Worm (Caenorhabditis elegans) whole organism, young adult: ENCODE data around the gene R160.5.

ENCODE experiments used
- C17E4.6 ChIP-seq: fragments of 200-800 bp; sonication (Bioruptor generic); IDR thresholded peaks from 2 replicates; pipeline ENCODE4 v1.3.6; 2022; ENCODE audit warnings: missing genetic modification reagents, missing genetic modification characterization, missing compliant biosample characterization
- F55B11.4 ChIP-seq: sonication (generic microtip); optimal IDR thresholded peaks from 2 replicates; lab custom pipeline; 2016; ENCODE audit warnings: missing compliant biosample characterization, missing genetic modification characterization, borderline replicate concordance; ENCODE audit not compliant: insufficient read depth
- K11D2.4 ChIP-seq: fragments of 200-800 bp; sonication (Bioruptor generic); IDR thresholded peaks from 2 replicates; pipeline ENCODE4 v1.3.6; 2022; ENCODE audit warnings: missing genetic modification reagents, missing genetic modification characterization, missing compliant biosample characterization
- K12H6.12 ChIP-seq: fragments of 200-800 bp; sonication (Bioruptor generic); optimal IDR thresholded peaks from 2 replicates; lab custom pipeline; 2018; ENCODE audit warnings: mild to moderate bottlenecking, missing genetic modification characterization, missing compliant biosample characterization
- Y67H2A.10 ChIP-seq: fragments of 200-800 bp; sonication (Bioruptor generic); conservative IDR thresholded peaks from 2 replicates; pipeline ENCODE4 v1.3.6; 2022; ENCODE audit warnings: missing genetic modification reagents, missing genetic modification characterization, missing compliant biosample characterization
- Y79H2A.3 ChIP-seq: fragments of 200-800 bp; sonication (Bioruptor generic); conservative IDR thresholded peaks from 2 replicates; pipeline ENCODE4 v1.3.6; 2022; ENCODE audit warnings: missing genetic modification reagents, missing genetic modification characterization, missing compliant biosample characterization
- aptf-3 ChIP-seq: fragments of 200-800 bp; sonication (Bioruptor generic); IDR thresholded peaks from 2 replicates; pipeline ENCODE4 v1.3.6; 2022; ENCODE audit warnings: missing genetic modification characterization, missing compliant biosample characterization
- atf-7 ChIP-seq: sonication (generic microtip); optimal IDR thresholded peaks from 2 replicates; lab custom pipeline; 2017; ENCODE audit warnings: mild to moderate bottlenecking, missing genetic modification characterization, missing compliant biosample characterization
- attf-5 ChIP-seq: fragments of 200-800 bp; sonication (Bioruptor generic); optimal IDR thresholded peaks from 2 replicates; lab custom pipeline; 2018; ENCODE audit warnings: mild to moderate bottlenecking, missing genetic modification characterization, missing compliant biosample characterization
- ceh-58 ChIP-seq: fragments of 200-800 bp; sonication (Bioruptor generic); IDR thresholded peaks from 2 replicates; pipeline ENCODE4 v1.3.6; 2022; ENCODE audit warnings: missing genetic modification characterization, missing compliant biosample characterization
- ceh-79 ChIP-seq: sonication (generic microtip); optimal IDR thresholded peaks from 2 replicates; lab custom pipeline; 2017; ENCODE audit warnings: mild to moderate bottlenecking, missing genetic modification characterization, missing compliant biosample characterization
- chd-7 ChIP-seq: sonication (generic microtip); optimal IDR thresholded peaks from 2 replicates; lab custom pipeline; 2016; ENCODE audit warnings: mild to moderate bottlenecking, missing genetic modification characterization, moderate library complexity, missing compliant biosample characterization
- egl-44 ChIP-seq: fragments of 200-800 bp; sonication (Bioruptor generic); IDR thresholded peaks from 2 replicates; pipeline ENCODE4 v1.3.6; 2022; ENCODE audit warnings: missing genetic modification reagents, missing genetic modification characterization, missing compliant biosample characterization
- hlh-12 ChIP-seq: sonication (generic microtip); optimal IDR thresholded peaks from 2 replicates; lab custom pipeline; 2016; ENCODE audit warnings: missing genetic modification characterization, missing compliant biosample characterization
- lin-40 ChIP-seq: sonication (generic microtip); optimal IDR thresholded peaks from 2 replicates; lab custom pipeline; 2016; ENCODE audit warnings: missing genetic modification characterization, mild to moderate bottlenecking, missing compliant biosample characterization, missing genotype, missing genetic modification reagents
- lir-1 ChIP-seq: fragments of 200-800 bp; sonication (Bioruptor generic); conservative IDR thresholded peaks from 2 replicates; pipeline ENCODE4 v1.3.6; 2022; ENCODE audit warnings: missing genetic modification reagents, missing genetic modification characterization, missing compliant biosample characterization
- madf-10 ChIP-seq: sonication (generic microtip); optimal IDR thresholded peaks from 2 replicates; lab custom pipeline; 2016; ENCODE audit warnings: mild to moderate bottlenecking, missing genetic modification characterization, missing compliant biosample characterization
- madf-3 ChIP-seq: fragments of 200-800 bp; sonication (Bioruptor generic); IDR thresholded peaks from 2 replicates; pipeline ENCODE4 v1.3.6; 2022; ENCODE audit warnings: missing genetic modification reagents, missing genetic modification characterization, missing compliant biosample characterization
- madf-8 ChIP-seq: fragments of 200-800 bp; sonication (Bioruptor generic); conservative IDR thresholded peaks from 2 replicates; pipeline ENCODE4 v1.3.6; 2022; ENCODE audit warnings: missing genetic modification reagents, missing genetic modification characterization, missing compliant biosample characterization
- nfya-1 ChIP-seq: sonication (generic microtip); optimal IDR thresholded peaks from 2 replicates; lab custom pipeline; 2017; ENCODE audit warnings: antibody characterized with exemption, missing compliant biosample characterization, missing genetic modification characterization, borderline replicate concordance; ENCODE audit not compliant: insufficient read depth
- nhr-120 ChIP-seq: fragments of 200-800 bp; sonication (Bioruptor generic); IDR thresholded peaks from 2 replicates; pipeline ENCODE4 v1.3.6; 2022; ENCODE audit warnings: missing genetic modification characterization, missing compliant biosample characterization
- nhr-80 ChIP-seq: sonication (generic microtip); optimal IDR thresholded peaks from 2 replicates; lab custom pipeline; 2016; ENCODE audit warnings: missing genetic modification characterization, missing compliant biosample characterization
- nhr-90 ChIP-seq: sonication (generic microtip); optimal IDR thresholded peaks from 2 replicates; lab custom pipeline; 2016; ENCODE audit warnings: missing genotype, mild to moderate bottlenecking, missing genetic modification characterization, missing compliant biosample characterization
- pbrm-1 ChIP-seq: fragments of 200-800 bp; sonication (Bioruptor generic); IDR thresholded peaks from 2 replicates; pipeline ENCODE4 v1.3.6; 2022; ENCODE audit warnings: missing genetic modification reagents, missing genetic modification characterization, missing compliant biosample characterization
- rec-8 ChIP-seq, 2 experiments: sonication (generic microtip); optimal IDR thresholded peaks; 2 replicates each; lab custom pipeline; 2016; ENCODE audit warnings: mild to moderate bottlenecking in 2 of 2, missing genetic modification characterization in 2 of 2, missing genetic modification reagents in 2 of 2, missing genotype in 2 of 2, missing biosample characterization in 1 of 2, missing compliant biosample characterization in 1 of 2, moderate library complexity in 1 of 2
- rpc-1 ChIP-seq, 2 experiments: fragments of 150-350 bp in 1 of 2; sonication (generic microtip) in 1 of 2; optimal IDR thresholded peaks; 2 replicates each; lab custom pipeline; 2014 to 2018; ENCODE audit warnings: missing biosample characterization in 1 of 2, missing genetic modification characterization in 1 of 2, missing genetic modification reagents in 1 of 2, missing genotype in 1 of 2
- snpc-1.1 ChIP-seq: sonication (generic microtip); optimal IDR thresholded peaks from 2 replicates; lab custom pipeline; 2017; ENCODE audit warnings: missing genetic modification characterization, mild to moderate bottlenecking, missing compliant biosample characterization, antibody characterized with exemption, moderate library complexity, missing genotype, missing genetic modification reagents; ENCODE audit not compliant: insufficient read depth
- somi-1 ChIP-seq: fragments of 200-800 bp; sonication (Bioruptor generic); optimal IDR thresholded peaks from 2 replicates; lab custom pipeline; 2018; ENCODE audit warnings: mild to moderate bottlenecking, missing genetic modification characterization, missing compliant biosample characterization
- unc-62 ChIP-seq: fragments of 150-350 bp; optimal IDR thresholded peaks from 2 replicates; lab custom pipeline; 2014; ENCODE audit warnings: missing biosample characterization, missing genetic modification reagents, missing genetic modification characterization
- xnd-1 ChIP-seq: sonication (generic microtip); optimal IDR thresholded peaks from 2 replicates; lab custom pipeline; 2016; ENCODE audit warnings: missing genotype, missing genetic modification reagents, missing genetic modification characterization, missing compliant biosample characterization
- ztf-26 ChIP-seq: sonication (generic microtip); optimal IDR thresholded peaks from 2 replicates; lab custom pipeline; 2017; ENCODE audit warnings: missing genetic modification characterization, missing compliant biosample characterization
- ztf-3 ChIP-seq: fragments of 200-800 bp; sonication (Bioruptor generic); optimal IDR thresholded peaks from 2 replicates; lab custom pipeline; 2018; ENCODE audit warnings: mild to moderate bottlenecking, missing genetic modification characterization, missing compliant biosample characterization

R160.5 gene

DNA sequence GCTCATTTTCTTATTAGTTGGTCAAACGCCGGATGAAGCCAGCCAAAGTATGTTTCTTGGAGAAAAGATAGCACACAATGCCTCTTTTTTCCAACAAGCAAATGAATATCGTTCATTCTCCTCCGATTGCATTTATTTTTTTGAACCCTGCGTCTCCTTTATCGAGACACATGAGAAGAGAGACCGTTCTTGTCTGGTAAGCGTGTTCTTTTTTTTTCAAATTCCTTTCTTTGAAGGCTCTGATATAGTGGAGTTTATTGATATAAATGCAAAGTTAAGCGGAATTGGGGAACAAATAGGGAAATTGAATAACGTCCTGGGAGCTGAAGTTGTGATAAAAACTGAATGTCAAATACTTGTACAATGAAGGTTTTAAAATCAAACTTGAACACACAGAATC, 8.1 kb downstream of the R160.5 start, which contains the start of gene F14H12.7:
TSS of gene F14H12.7 (minus strand) at position 101 of the 400 bp plus-strand sequence.
- TF ChIP-seq nhr-80 (tag; lab: Kevin White, UChicago) (no peak), snpc-1.1 (tag; lab: Kevin White, UChicago) (no peak), rpc-1 (optimal IDR thresholded peaks at IDR 0.05; lab: Kevin White, UChicago) (no peak), rpc-1 (tag; optimal IDR thresholded peaks at IDR 0.05; lab: Kevin White, UChicago) (no peak), rec-8 (tag; optimal IDR thresholded peaks at IDR 0.05; lab: Kevin White, UChicago) (no peak), somi-1 (GFP tag; lab: Kevin White, UChicago) (no peak), hlh-12 (tag; lab: Kevin White, UChicago) (no peak), F55B11.4 (tag; lab: Kevin White, UChicago) (no peak), madf-10 (tag; lab: Kevin White, UChicago) (no peak), nhr-120 (GFP tag; lab: Robert Waterston, UW) (no peak), madf-8 (no peak), ztf-26 (tag; lab: Kevin White, UChicago) (no peak)
- TF ChIP-seq, all 124 proteins: peak for 0

DNA sequence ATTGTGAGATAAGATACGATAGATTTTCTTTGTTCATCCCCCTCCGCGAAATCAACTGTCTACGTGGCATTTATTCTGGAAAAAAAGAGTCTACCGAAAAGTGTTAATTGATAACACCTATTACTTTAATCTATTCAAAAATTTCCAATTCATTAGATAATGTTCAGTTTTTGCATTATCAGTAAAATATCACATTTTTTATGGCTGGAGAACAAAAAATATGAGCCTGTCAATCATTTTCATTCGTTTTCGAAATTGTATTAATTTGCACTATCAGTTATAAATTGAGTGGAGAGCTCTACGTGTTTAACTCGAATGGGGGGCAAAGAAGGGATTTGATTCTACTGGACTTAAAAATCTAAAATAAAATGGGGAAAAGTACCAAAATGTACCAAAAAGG, 11.6 kb downstream of the R160.5 start:
- TF ChIP-seq nhr-80 (tag; lab: Kevin White, UChicago) (peak; percentile 58), egl-44 (GFP tag; lab: Robert Waterston, UW) (no peak), chd-7 (tag; lab: Kevin White, UChicago) (no peak), unc-62 (GFP tag; lab: Kevin White, UChicago) (peak; percentile 8), C17E4.6 (GFP tag; lab: Robert Waterston, UW) (no peak)
- TF ChIP-seq, all 124 proteins: peak for 2

DNA sequence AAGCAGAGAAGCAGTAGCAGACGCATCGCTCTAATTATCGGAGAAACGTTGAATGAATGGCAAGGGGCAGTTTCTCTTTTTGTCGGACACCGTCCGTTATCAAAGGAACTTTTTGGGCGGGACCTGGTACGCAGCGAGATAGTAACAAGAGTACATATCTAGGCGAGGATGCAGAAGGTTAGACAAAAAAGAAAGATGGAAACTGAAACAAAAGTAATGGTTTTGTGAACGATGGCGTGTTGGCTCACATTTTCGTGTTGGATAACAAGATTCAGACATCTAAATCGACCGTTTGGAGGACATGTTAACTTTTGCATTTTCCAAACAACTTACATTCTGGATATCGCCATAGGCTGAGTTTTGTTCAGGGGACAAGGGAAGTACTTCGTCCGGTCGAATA, 13.2 kb downstream of the R160.5 start, which contains the start of gene F14H12.6:
TSS of gene F14H12.6 (minus strand) at position 101 of the 400 bp plus-strand sequence.
- no peak for TF ChIP-seq nfya-1 (tag; lab: Kevin White, UChicago)
- no peak for TF ChIP-seq attf-5 (GFP tag; lab: Kevin White, UChicago)
- TF ChIP-seq Y79H2A.3 = no peak
- TF ChIP-seq K11D2.4 = no peak
- no peak for TF ChIP-seq atf-7 (tag; lab: Kevin White, UChicago)
- TF ChIP-seq rpc-1 (optimal IDR thresholded peaks at IDR 0.05; lab: Kevin White, UChicago) = no peak
- no peak for TF ChIP-seq rpc-1 (tag; optimal IDR thresholded peaks at IDR 0.05; lab: Kevin White, UChicago)
- no peak for TF ChIP-seq lir-1 (GFP tag; lab: Robert Waterston, UW)
- no peak for TF ChIP-seq ceh-79 (tag; lab: Kevin White, UChicago)
- no peak for TF ChIP-seq xnd-1 (tag; lab: Kevin White, UChicago)
- TF ChIP-seq K12H6.12 (tag; lab: Kevin White, UChicago) = no peak
- no peak for TF ChIP-seq aptf-3 (GFP tag; lab: Robert Waterston, UW)
- TF ChIP-seq nhr-90 (tag; lab: Kevin White, UChicago) = no peak

DNA sequence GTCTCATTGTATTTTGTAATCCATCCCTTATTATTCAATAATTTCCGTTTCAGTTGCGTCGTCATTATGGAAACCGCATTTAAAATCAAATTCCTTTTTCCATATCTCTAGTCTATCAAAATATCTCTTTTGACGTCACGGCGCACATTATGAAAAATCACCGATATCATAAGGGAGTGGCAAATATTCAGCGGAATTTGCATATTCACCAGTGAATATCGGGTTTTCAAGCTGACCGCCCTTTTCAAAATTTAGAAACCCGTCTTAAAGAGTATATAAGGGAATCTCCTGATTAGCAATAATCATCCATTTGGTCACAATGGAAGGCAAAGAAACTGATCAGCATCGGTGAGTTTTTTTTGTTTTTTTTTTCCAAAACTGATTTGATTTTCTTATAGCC, 17.3 kb downstream of the R160.5 start, which contains the start of gene col-165:
TSS of gene col-165 (plus strand) at position 301 of the 400 bp plus-strand sequence.
- no peak for TF ChIP-seq lin-40 (tag; lab: Kevin White, UChicago)
- no peak for TF ChIP-seq madf-3 (GFP tag; lab: Robert Waterston, UW)
- no peak for TF ChIP-seq ceh-58 (GFP tag; lab: Robert Waterston, UW)
- TF ChIP-seq aptf-3 (GFP tag; lab: Robert Waterston, UW) = no peak
- no peak for TF ChIP-seq ztf-3 (GFP tag; lab: Kevin White, UChicago)
- TF ChIP-seq pbrm-1 (GFP tag; lab: Robert Waterston, UW) = no peak
- TF ChIP-seq Y67H2A.10 (GFP tag; lab: Robert Waterston, UW) = no peak
